Fruit fly (Drosophila melanogaster) whole organism, embryonic: Measurements from ENCODE around the gene CG33325.

Experiments
- B-H2 ChIP-seq: fragments of 200-800 bp; sonication (Bioruptor generic); optimal IDR thresholded peaks from 2 replicates; lab custom pipeline; 2018; ENCODE audit warnings: missing biosample characterization, mild to moderate bottlenecking, missing genetic modification characterization
- CG10274 ChIP-seq: fragments of 200-800 bp; sonication (Bioruptor generic); optimal IDR thresholded peaks from 3 replicates; lab custom pipeline; 2017; ENCODE audit warnings: missing biosample characterization, mild to moderate bottlenecking, missing genetic modification characterization
- CG10431 ChIP-seq: fragments of 200-800 bp; sonication (Bioruptor generic); optimal IDR thresholded peaks from 3 replicates; lab custom pipeline; 2018; ENCODE audit warnings: missing biosample characterization, mild to moderate bottlenecking, missing genetic modification characterization
- CG11093 ChIP-seq: fragments of 200-800 bp; sonication (Bioruptor generic); IDR thresholded peaks from 3 replicates; pipeline ENCODE4 v1.3.6; 2022; ENCODE audit warnings: missing biosample characterization, missing genetic modification characterization
- CG11504 ChIP-seq: fragments of 200-800 bp; sonication (Bioruptor generic); optimal IDR thresholded peaks from 3 replicates; lab custom pipeline; 2019; ENCODE audit warnings: missing biosample characterization, mild to moderate bottlenecking, missing genetic modification characterization, moderate library complexity
- CG12769 ChIP-seq: fragments of 200-800 bp; sonication (Bioruptor generic); optimal IDR thresholded peaks from 2 replicates; lab custom pipeline; 2019; ENCODE audit warnings: missing biosample characterization, mild to moderate bottlenecking, missing genetic modification characterization, moderate library complexity
- CG13287 ChIP-seq: fragments of 200-800 bp; sonication (Bioruptor generic); IDR thresholded peaks from 2 replicates; pipeline ENCODE4 v1.3.6; 2022; ENCODE audit warnings: missing biosample characterization, missing genetic modification characterization; ENCODE audit not compliant: partially characterized antibody
- CG13424 ChIP-seq: fragments of 200-800 bp; sonication (Bioruptor generic); optimal IDR thresholded peaks from 2 replicates; lab custom pipeline; 2019; ENCODE audit warnings: missing biosample characterization, mild to moderate bottlenecking, missing genetic modification characterization, moderate library complexity
- CG16863 ChIP-seq: fragments of 200-800 bp; sonication (Bioruptor generic); optimal IDR thresholded peaks from 3 replicates; lab custom pipeline; 2016; ENCODE audit warnings: missing biosample characterization, missing genetic modification characterization
- CG17359 ChIP-seq: fragments of 200-800 bp; sonication (Bioruptor generic); optimal IDR thresholded peaks from 3 replicates; lab custom pipeline; 2018; ENCODE audit warnings: missing biosample characterization, mild to moderate bottlenecking, missing genetic modification characterization, moderate library complexity
- CG17385 ChIP-seq: fragments of 200-800 bp; sonication (Bioruptor generic); optimal IDR thresholded peaks from 3 replicates; lab custom pipeline; 2018; ENCODE audit warnings: missing biosample characterization, mild to moderate bottlenecking, missing genetic modification characterization
- CG18764 ChIP-seq: fragments of 200-800 bp; sonication (Bioruptor generic); optimal IDR thresholded peaks from 3 replicates; lab custom pipeline; 2016; ENCODE audit warnings: missing biosample characterization, missing genetic modification characterization
- CG2712 ChIP-seq: fragments of 200-800 bp; optimal IDR thresholded peaks from 3 replicates; lab custom pipeline; 2019; ENCODE audit warnings: missing biosample characterization, mild to moderate bottlenecking, missing genetic modification characterization, moderate library complexity
- CG3163 ChIP-seq: fragments of 200-800 bp; sonication (Bioruptor generic); optimal IDR thresholded peaks from 3 replicates; lab custom pipeline; 2016; ENCODE audit warnings: missing biosample characterization, missing genetic modification characterization
- CG34376 ChIP-seq: fragments of 200-800 bp; sonication (Bioruptor generic); optimal IDR thresholded peaks from 2 replicates; lab custom pipeline; 2018; ENCODE audit warnings: missing biosample characterization, mild to moderate bottlenecking, missing genetic modification characterization
- CG4282 ChIP-seq: fragments of 200-800 bp; sonication (Bioruptor generic); optimal IDR thresholded peaks from 2 replicates; lab custom pipeline; 2016; ENCODE audit warnings: missing biosample characterization, missing genetic modification characterization
- CG4404 ChIP-seq: fragments of 200-800 bp; sonication (Bioruptor generic); IDR thresholded peaks from 2 replicates; pipeline ENCODE4 v1.3.6; 2022; ENCODE audit warnings: missing biosample characterization, missing genetic modification characterization
- CG6254 ChIP-seq: fragments of 200-800 bp; sonication (Bioruptor generic); optimal IDR thresholded peaks from 3 replicates; lab custom pipeline; 2017; ENCODE audit warnings: mild to moderate bottlenecking, missing biosample characterization, missing genetic modification reagents, missing genetic modification characterization
- CG6765 ChIP-seq: fragments of 200-800 bp; sonication (Bioruptor generic); optimal IDR thresholded peaks from 3 replicates; lab custom pipeline; 2017; ENCODE audit warnings: missing biosample characterization, mild to moderate bottlenecking, missing genetic modification characterization
- CG7745 ChIP-seq: fragments of 200-800 bp; sonication (Bioruptor generic); optimal IDR thresholded peaks from 2 replicates; lab custom pipeline; 2018; ENCODE audit warnings: missing biosample characterization, mild to moderate bottlenecking, missing genetic modification characterization, moderate library complexity
- CG7839 ChIP-seq: fragments of 200-800 bp; sonication (Bioruptor generic); optimal IDR thresholded peaks from 3 replicates; lab custom pipeline; 2018; ENCODE audit warnings: missing biosample characterization, mild to moderate bottlenecking, missing genetic modification characterization, moderate library complexity
- CG8478 ChIP-seq: fragments of >200 bp; optimal IDR thresholded peaks from 2 replicates; lab custom pipeline; 2018
- CoRest ChIP-seq: fragments of 200-800 bp; sonication (Bioruptor generic); optimal IDR thresholded peaks from 3 replicates; lab custom pipeline; 2018; ENCODE audit warnings: missing biosample characterization, mild to moderate bottlenecking, missing genetic modification characterization, moderate library complexity
- Dad ChIP-seq: fragments of 200-800 bp; sonication (Bioruptor generic); optimal IDR thresholded peaks from 3 replicates; lab custom pipeline; 2016; ENCODE audit warnings: missing biosample characterization, missing genetic modification characterization
- Deaf1 ChIP-seq: fragments of 200-800 bp; optimal IDR thresholded peaks from 3 replicates; lab custom pipeline; 2019; ENCODE audit warnings: missing biosample characterization, mild to moderate bottlenecking, missing genetic modification characterization, moderate library complexity
- Dek ChIP-seq: fragments of 200-800 bp; sonication (Bioruptor generic); optimal IDR thresholded peaks from 3 replicates; lab custom pipeline; 2019; ENCODE audit warnings: missing biosample characterization, mild to moderate bottlenecking, missing genetic modification characterization, moderate library complexity
- HLH4C ChIP-seq: fragments of 200-800 bp; sonication (Bioruptor generic); IDR thresholded peaks from 3 replicates; pipeline ENCODE4 v1.3.6; 2022; ENCODE audit warnings: missing biosample characterization, missing genetic modification characterization; ENCODE audit not compliant: partially characterized antibody
- Hr51 ChIP-seq, 2 experiments: fragments of 200-800 bp; sonication (Bioruptor generic); optimal IDR thresholded peaks; 2 replicates in 1 of 2; 3 replicates in 1 of 2; lab custom pipeline; 2016 to 2018; ENCODE audit warnings: missing biosample characterization in 2 of 2, missing genetic modification characterization in 2 of 2, mild to moderate bottlenecking in 1 of 2, moderate library complexity in 1 of 2
- Hsf ChIP-seq: fragments of 200-800 bp; sonication (Bioruptor generic); optimal IDR thresholded peaks from 3 replicates; lab custom pipeline; 2016; ENCODE audit warnings: missing biosample characterization, missing genetic modification characterization
- NC2β ChIP-seq: fragments of 200-800 bp; sonication (Bioruptor generic); optimal IDR thresholded peaks from 2 replicates; lab custom pipeline; 2016; ENCODE audit warnings: missing biosample characterization, missing genetic modification characterization
- Nf-YC ChIP-seq: fragments of 200-800 bp; optimal IDR thresholded peaks from 3 replicates; lab custom pipeline; 2019; ENCODE audit warnings: missing biosample characterization, mild to moderate bottlenecking, missing genetic modification characterization, moderate library complexity
- NfI ChIP-seq: fragments of 200-800 bp; sonication (Bioruptor generic); optimal IDR thresholded peaks from 3 replicates; lab custom pipeline; 2018; ENCODE audit warnings: missing biosample characterization, mild to moderate bottlenecking, missing genetic modification characterization, moderate library complexity
- ato ChIP-seq: fragments of 200-800 bp; sonication (Bioruptor generic); IDR thresholded peaks from 2 replicates; pipeline ENCODE4 v1.3.6; 2022; ENCODE audit warnings: missing biosample characterization, missing genetic modification characterization; ENCODE audit not compliant: partially characterized antibody
- chinmo ChIP-seq: fragments of 200-800 bp; sonication (Bioruptor generic); IDR thresholded peaks from 4 replicates; pipeline ENCODE4 v1.3.6; 2022; ENCODE audit warnings: missing biosample characterization, missing genetic modification characterization; ENCODE audit not compliant: partially characterized antibody
- croc ChIP-seq: fragments of 200-800 bp; sonication (Bioruptor generic); conservative IDR thresholded peaks from 3 replicates; pipeline ENCODE4 v1.3.6; 2022; ENCODE audit warnings: missing biosample characterization, missing genetic modification characterization
- crp ChIP-seq, 2 experiments: fragments of 200-800 bp; sonication (Bioruptor generic); optimal IDR thresholded peaks; 2 replicates in 1 of 2; 3 replicates in 1 of 2; lab custom pipeline; 2017; ENCODE audit warnings: missing biosample characterization in 2 of 2, missing genetic modification characterization in 2 of 2, mild to moderate bottlenecking in 1 of 2, moderate library complexity in 1 of 2
- da ChIP-seq: fragments of 200-800 bp; sonication (Bioruptor generic); optimal IDR thresholded peaks from 2 replicates; lab custom pipeline; 2016; ENCODE audit warnings: missing biosample characterization, missing genetic modification characterization
- dan ChIP-seq: fragments of 200-800 bp; sonication (Bioruptor generic); IDR thresholded peaks from 2 replicates; pipeline ENCODE4 v1.3.6; 2022; ENCODE audit warnings: missing biosample characterization, missing genetic modification characterization
- disco-r ChIP-seq: fragments of 200-800 bp; sonication (Bioruptor generic); optimal IDR thresholded peaks from 2 replicates; lab custom pipeline; 2016; ENCODE audit warnings: missing biosample characterization, missing genetic modification characterization
- eve ChIP-seq, 2 experiments: fragments of >200 bp; optimal IDR thresholded peaks; 2 replicates each; lab custom pipeline; 2017; ENCODE audit warnings: missing biosample characterization in 2 of 2, missing genetic modification characterization in 2 of 2
- fu2 ChIP-seq: fragments of 200-800 bp; sonication (Bioruptor generic); optimal IDR thresholded peaks from 2 replicates; lab custom pipeline; 2016; ENCODE audit warnings: missing biosample characterization, missing genetic modification characterization
- gcm ChIP-seq: fragments of 200-800 bp; sonication (Bioruptor generic); optimal IDR thresholded peaks from 2 replicates; lab custom pipeline; 2019; ENCODE audit warnings: missing biosample characterization, mild to moderate bottlenecking, missing genetic modification characterization, moderate library complexity
- hbn ChIP-seq: fragments of 200-800 bp; sonication (Bioruptor generic); IDR thresholded peaks from 2 replicates; pipeline ENCODE4 v1.3.6; 2022; ENCODE audit warnings: missing biosample characterization, missing genetic modification characterization; ENCODE audit not compliant: partially characterized antibody
- p53 ChIP-seq: fragments of 200-800 bp; sonication (Bioruptor generic); optimal IDR thresholded peaks from 2 replicates; lab custom pipeline; 2016; ENCODE audit warnings: missing biosample characterization, missing genetic modification characterization
- phol ChIP-seq: fragments of 200-800 bp; sonication (Bioruptor generic); optimal IDR thresholded peaks from 3 replicates; lab custom pipeline; 2018; ENCODE audit warnings: missing biosample characterization, mild to moderate bottlenecking, missing genetic modification characterization, moderate library complexity
- sd ChIP-seq: fragments of 200-800 bp; sonication (Bioruptor generic); optimal IDR thresholded peaks from 3 replicates; lab custom pipeline; 2018; ENCODE audit warnings: missing biosample characterization, mild to moderate bottlenecking, missing genetic modification characterization, moderate library complexity
- so ChIP-seq: fragments of 200-800 bp; sonication (Bioruptor generic); IDR thresholded peaks from 3 replicates; pipeline ENCODE4 v1.3.6; 2022; ENCODE audit warnings: missing biosample characterization, missing genetic modification characterization
- trem ChIP-seq: fragments of 200-800 bp; optimal IDR thresholded peaks from 3 replicates; lab custom pipeline; 2019; ENCODE audit warnings: missing biosample characterization, mild to moderate bottlenecking, missing genetic modification characterization, moderate library complexity
- vvl ChIP-seq: fragments of 200-800 bp; sonication (Bioruptor generic); IDR thresholded peaks from 2 replicates; pipeline ENCODE4 v1.3.6; 2022; ENCODE audit warnings: missing biosample characterization, missing genetic modification characterization

CG33325 gene

DNA sequence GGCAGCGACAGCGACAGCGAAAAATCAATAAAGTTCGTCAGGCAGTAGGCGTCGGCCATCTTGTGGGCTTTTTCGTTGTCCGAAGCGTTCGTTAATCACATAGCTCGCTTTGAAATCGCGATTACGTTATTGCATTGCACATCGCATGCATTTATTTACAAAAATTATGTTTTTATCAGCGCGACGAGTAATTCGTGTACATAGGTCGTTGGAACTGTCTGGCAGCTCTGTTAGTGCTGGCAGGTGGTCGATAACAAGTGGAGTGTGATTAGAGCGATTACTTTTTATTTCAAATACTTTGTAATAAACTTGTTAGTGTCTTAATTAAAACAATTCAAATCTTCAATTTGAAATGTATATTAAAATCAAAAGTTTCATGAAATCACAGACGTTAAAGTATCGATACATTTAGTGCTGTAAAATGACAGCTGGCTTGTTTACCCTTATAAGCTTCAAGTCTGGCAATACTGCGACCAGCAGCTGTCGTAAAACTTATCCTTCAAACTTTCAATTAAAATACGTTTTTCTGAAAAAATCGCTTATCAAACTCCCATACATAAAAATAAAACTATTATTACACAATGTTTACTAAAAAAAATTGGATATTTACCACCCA is 16.1 kb downstream of the CG33325 start, which contains the start of gene CG8032 (continued):
- TF ChIP-seq CG13424, result peak; percentile 62
- TF ChIP-seq CG18764 (GFP tag; lab: Kevin White, UChicago), result no peak
- TF ChIP-seq CG6765 (GFP tag; lab: Kevin White, UChicago), result no peak
- TF ChIP-seq CG4282 (GFP tag; lab: Kevin White, UChicago), result no peak
- no peak for TF ChIP-seq da (GFP tag; lab: Kevin White, UChicago)
- no peak for TF ChIP-seq dan (GFP tag; lab: Robert Waterston, UW)
- TF ChIP-seq croc (GFP tag; lab: Robert Waterston, UW), result no peak
- peak; percentile 83 for TF ChIP-seq trem (tag; lab: Kevin White, UChicago)
- peak; percentile 11 for TF ChIP-seq CG17385
- TF ChIP-seq CG4404 (GFP tag; lab: Robert Waterston, UW), result no peak
- peak; percentile 54 for TF ChIP-seq CoRest
- TF ChIP-seq hbn (GFP tag; lab: Robert Waterston, UW), result peak; percentile 59
- TF ChIP-seq CG6254, result no peak
- TF ChIP-seq CG3163, result peak; percentile 22
- TF ChIP-seq Dek (tag; lab: Kevin White, UChicago), result no peak
- TF ChIP-seq sd, result no peak
- TF ChIP-seq CG10274, result no peak
- TF ChIP-seq CG16863, result peak; percentile 60
- TF ChIP-seq CG12769, result peak; percentile 51
- TF ChIP-seq crp (GFP tag; optimal IDR thresholded peaks at IDR 0.05; lab: Kevin White, UChicago), result peak; percentile 75 to 95
- peak; percentile 50 for TF ChIP-seq NfI (GFP tag; lab: Kevin White, UChicago)
- TF ChIP-seq Nf-YC (tag; lab: Kevin White, UChicago), result peak; percentile 50
- TF ChIP-seq disco-r (GFP tag; lab: Kevin White, UChicago), result no peak
- no peak for TF ChIP-seq eve (GFP tag; optimal IDR thresholded peaks at IDR 0.05; lab: Kevin White, UChicago)
- TF ChIP-seq CG7745 (tag; lab: Kevin White, UChicago), result no peak
- TF ChIP-seq Hr51 (GFP tag; optimal IDR thresholded peaks at IDR 0.05; lab: Kevin White, UChicago), result peak in 1 of 2 experiments; percentile 35
- peak; percentile 36 for TF ChIP-seq gcm
- TF ChIP-seq p53 (GFP tag; lab: Kevin White, UChicago), result peak; percentile 32
- peak; percentile 64 for TF ChIP-seq phol (tag; lab: Kevin White, UChicago)
- peak; percentile 33 for TF ChIP-seq Deaf1 (tag; lab: Kevin White, UChicago)
- peak; percentile 41 for TF ChIP-seq CG11504 (tag; lab: Kevin White, UChicago)
- 0 out of 4 replicates have a peak, but pooled peaks have one; percentile 61 for TF ChIP-seq chinmo (GFP tag; lab: Robert Waterston, UW)
- no peak for TF ChIP-seq CG11093 (GFP tag; lab: Robert Waterston, UW)
- peak; percentile 40 for TF ChIP-seq fu2 (GFP tag; lab: Kevin White, UChicago)
- peak; percentile 64 for TF ChIP-seq CG2712
- TF ChIP-seq HLH4C (GFP tag; lab: Robert Waterston, UW), result peak; percentile 59; the same call in 2 of the 3 replicates
- no peak for TF ChIP-seq B-H2 (GFP tag; lab: Kevin White, UChicago)
- no peak for TF ChIP-seq CG10431 (GFP tag; lab: Kevin White, UChicago)
- no peak for TF ChIP-seq so (GFP tag; lab: Robert Waterston, UW)
- TF ChIP-seq CG8478 (lab: Kevin White, UChicago), result no peak
- peak; percentile 69 for TF ChIP-seq NC2β (GFP tag; lab: Kevin White, UChicago)
- TF ChIP-seq Hsf (GFP tag; lab: Kevin White, UChicago), result peak; percentile 50
- peak; percentile 36 for TF ChIP-seq CG17359
- peak; percentile 0 for TF ChIP-seq Dad (GFP tag; lab: Kevin White, UChicago)
- TF ChIP-seq CG7839, result peak; percentile 41
- TF ChIP-seq CG34376 (GFP tag; lab: Kevin White, UChicago), result peak; percentile 30
- TF ChIP-seq vvl (GFP tag; lab: Robert Waterston, UW), result no peak; the same call in 1 of the 2 replicates
- TF ChIP-seq CG13287 (GFP tag; lab: Robert Waterston, UW), result peak; percentile 80
- TF ChIP-seq ato (GFP tag; lab: Robert Waterston, UW), result no peak
